Worm (Caenorhabditis elegans): Measurements from ENCODE around the gene ZC239.3.

DNA sequence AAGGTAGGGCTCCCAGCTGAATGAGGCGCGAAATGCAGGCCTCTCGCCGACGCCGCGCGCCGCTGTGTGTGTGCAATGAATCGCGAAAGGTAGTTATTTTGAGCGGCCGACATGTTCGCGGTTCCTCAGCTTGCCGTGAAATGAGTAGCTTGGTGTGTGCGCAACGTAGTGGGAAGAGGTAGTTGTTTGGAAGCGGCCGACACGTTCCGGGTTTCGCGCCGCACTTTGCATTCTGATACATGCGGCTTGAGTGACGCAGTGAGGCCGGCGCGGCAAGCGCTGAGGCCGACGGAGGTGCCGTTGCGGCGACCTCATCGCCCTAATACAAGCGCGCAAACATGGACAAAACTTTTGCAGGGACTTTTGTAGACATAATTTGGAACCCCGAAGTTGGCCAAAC lies 20.1 kb upstream of the ZC239.3 start:
- no peak for TF ChIP-seq him-1 (tag; optimal IDR thresholded peaks at IDR 0.05)
- TF ChIP-seq dao-5 (tag; optimal IDR thresholded peaks at IDR 0.05): no peak
